Fruit fly (Drosophila melanogaster): ENCODE data around the gene CG14551.

The CG14551 gene

DNA sequence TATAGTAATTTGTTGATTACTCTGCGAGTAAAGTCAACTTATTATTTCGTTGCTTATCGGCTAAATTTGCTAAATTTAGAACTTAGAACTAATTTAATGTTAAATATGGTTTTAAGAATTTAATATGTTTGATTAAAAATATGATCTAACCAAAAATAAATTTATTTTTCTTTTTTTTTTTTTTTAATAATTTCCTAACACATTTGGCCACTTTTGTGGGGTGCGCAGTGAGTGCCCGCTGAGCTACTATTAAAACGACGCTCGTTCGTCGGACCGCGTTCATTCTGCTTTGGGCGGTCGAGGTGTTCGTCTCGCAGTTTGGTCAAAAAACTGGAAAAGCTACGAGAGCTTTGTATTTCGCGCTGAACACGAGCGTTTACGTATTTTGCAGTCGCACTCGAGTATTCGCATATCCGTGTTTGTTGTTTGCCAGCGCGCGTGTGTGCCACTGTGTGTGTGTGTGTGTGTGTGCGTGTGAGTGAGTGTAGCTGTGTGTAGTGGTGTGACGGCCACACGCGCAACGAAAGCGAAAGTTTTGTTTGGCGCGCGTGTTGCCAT lies 43.9 kb upstream of the CG14551 start, which contains the start of gene Cipc (continued):
- TF ChIP-seq CG9797 (GFP tag; optimal IDR thresholded peaks at IDR 0.05) = no peak
- TF ChIP-seq CG10543 (GFP tag; optimal IDR thresholded peaks at IDR 0.05) = peak; percentile 94
- no peak; the same call in 1 of the 2 replicates for TF ChIP-seq ara (GFP tag; IDR thresholded peaks at IDR 0.05)
- TF ChIP-seq tx (GFP tag; optimal IDR thresholded peaks at IDR 0.05) = no peak
- peak in 1 of 3 experiments; percentile 41 for TF ChIP-seq lola (GFP tag; optimal IDR thresholded peaks at IDR 0.05)
- peak; percentile 83 for TF ChIP-seq vvl (GFP tag; IDR thresholded peaks at IDR 0.05)
- TF ChIP-seq Myb (GFP tag; optimal IDR thresholded peaks at IDR 0.05) = no peak
- TF ChIP-seq oc (tag; optimal IDR thresholded peaks at IDR 0.05) = peak; percentile 55
- TF ChIP-seq ssp (GFP tag; IDR thresholded peaks at IDR 0.05) = no peak
- TF ChIP-seq C15 (GFP tag; IDR thresholded peaks at IDR 0.05) = 0 out of 3 replicates have a peak, but pooled peaks have one; percentile 32
- no peak for TF ChIP-seq ham (GFP tag; IDR thresholded peaks at IDR 0.05)
- no peak for TF ChIP-seq CG10321 (GFP tag; IDR thresholded peaks at IDR 0.05)
- TF ChIP-seq ci (GFP tag; IDR thresholded peaks at IDR 0.05) = peak; percentile 77; the same call in 2 of the 3 replicates
- TF ChIP-seq H15 (GFP tag; IDR thresholded peaks at IDR 0.05) = 0 out of 3 replicates have a peak, but pooled peaks have one; percentile 62
- TF ChIP-seq CG13775 (GFP tag; optimal IDR thresholded peaks at IDR 0.05) = peak; percentile 66
- no peak for TF ChIP-seq Atf3 (GFP tag; optimal IDR thresholded peaks at IDR 0.05)
- no peak for TF ChIP-seq bowl (GFP tag; IDR thresholded peaks at IDR 0.05)
- TF ChIP-seq Stat92E (GFP tag; optimal IDR thresholded peaks at IDR 0.05) = no peak
- TF ChIP-seq Ada2b (GFP tag; IDR thresholded peaks at IDR 0.05) = peak; percentile 74
- TF ChIP-seq maf-S (GFP tag; optimal IDR thresholded peaks at IDR 0.05) = no peak
- no peak for TF ChIP-seq NC2α (GFP tag; optimal IDR thresholded peaks at IDR 0.05)
- no peak for TF ChIP-seq CG13123 (GFP tag; optimal IDR thresholded peaks at IDR 0.05)
- TF ChIP-seq Vsx1 (GFP tag; optimal IDR thresholded peaks at IDR 0.05) = peak; percentile 55
- TF ChIP-seq CG8359 (GFP tag; optimal IDR thresholded peaks at IDR 0.05; ENCODE audit: borderline replicate concordance) = peak; percentile 26
- TF ChIP-seq ems (GFP tag; optimal IDR thresholded peaks at IDR 0.05) = no peak
- TF ChIP-seq sim (GFP tag; IDR thresholded peaks at IDR 0.05) = peak; percentile 16; the same call in 1 of the 2 replicates
- no peak for TF ChIP-seq fd102C (GFP tag; optimal IDR thresholded peaks at IDR 0.05)
- TF ChIP-seq emc (GFP tag; optimal IDR thresholded peaks at IDR 0.05) = no peak
- no peak for TF ChIP-seq dan (GFP tag; IDR thresholded peaks at IDR 0.05)
- TF ChIP-seq CG14667 (GFP tag; IDR thresholded peaks at IDR 0.05) = peak; percentile 60
- TF ChIP-seq CG1529 (GFP tag; optimal IDR thresholded peaks at IDR 0.05) = no peak
- no peak for TF ChIP-seq Atf-2 (GFP tag; optimal IDR thresholded peaks at IDR 0.05)
- no peak for TF ChIP-seq da (GFP tag; optimal IDR thresholded peaks at IDR 0.05)
- TF ChIP-seq CG34376 (GFP tag; optimal IDR thresholded peaks at IDR 0.05) = peak; percentile 71
- TF ChIP-seq CG2889 (GFP tag; IDR thresholded peaks at IDR 0.05) = no peak
- TF ChIP-seq CG4282 (GFP tag; optimal IDR thresholded peaks at IDR 0.05) = peak; percentile 7
- TF ChIP-seq CG9817 (tag; optimal IDR thresholded peaks at IDR 0.05) = peak; percentile 59
- peak; percentile 79 for TF ChIP-seq Sox102F (GFP tag; optimal IDR thresholded peaks at IDR 0.05)
- TF ChIP-seq scrt (GFP tag; optimal IDR thresholded peaks at IDR 0.05) = peak; percentile 79
- peak; percentile 61 for TF ChIP-seq Nf-YA (GFP tag; IDR thresholded peaks at IDR 0.05)
- TF ChIP-seq gfzf (GFP tag; optimal IDR thresholded peaks at IDR 0.05) = no peak
- TF ChIP-seq Tbp (GFP tag; optimal IDR thresholded peaks at IDR 0.05) = no peak
- no peak for TF ChIP-seq dmrt11E (tag; optimal IDR thresholded peaks at IDR 0.05)
- TF ChIP-seq Hmx (GFP tag; optimal IDR thresholded peaks at IDR 0.05) = no peak
- TF ChIP-seq ERR (GFP tag; optimal IDR thresholded peaks at IDR 0.05) = no peak
- no peak for TF ChIP-seq Mad (GFP tag; optimal IDR thresholded peaks at IDR 0.05)
- TF ChIP-seq sc (optimal IDR thresholded peaks at IDR 0.05) = no peak
- peak; percentile 36 for TF ChIP-seq sc (GFP tag; optimal IDR thresholded peaks at IDR 0.05)
- TF ChIP-seq CG12236 (GFP tag; optimal IDR thresholded peaks at IDR 0.05) = no peak
- peak; percentile 75 for TF ChIP-seq Fer3 (tag; optimal IDR thresholded peaks at IDR 0.05)
- TF ChIP-seq NK7.1 (GFP tag; optimal IDR thresholded peaks at IDR 0.05) = no peak

Measured in whole organism, embryonic.